Fruit fly (Drosophila melanogaster) whole organism, prepupa: ENCODE results near the gene Nup358.

Experiments used
- Blimp-1 ChIP-seq: fragments of 200-800 bp; sonication (Bioruptor generic); optimal IDR thresholded peaks from 3 replicates; lab custom pipeline; 2017; ENCODE audit warnings: missing biosample characterization, missing genetic modification characterization, mild to moderate bottlenecking, moderate library complexity, missing genetic modification reagents
- CG11762 ChIP-seq: fragments of 200-800 bp; sonication (Bioruptor generic); optimal IDR thresholded peaks from 3 replicates; lab custom pipeline; 2016; ENCODE audit warnings: missing biosample characterization, missing genetic modification characterization; ENCODE audit not compliant: insufficient read depth
- CG11902 ChIP-seq: fragments of 200-800 bp; sonication (Bioruptor generic); optimal IDR thresholded peaks from 3 replicates; lab custom pipeline; 2016; ENCODE audit warnings: missing biosample characterization, missing genetic modification characterization
- CG15336 ChIP-seq: fragments of 200-800 bp; sonication (Bioruptor generic); IDR thresholded peaks from 2 replicates; pipeline ENCODE4 v1.3.6; 2022; ENCODE audit warnings: missing biosample characterization, missing genetic modification characterization
- CG16779 ChIP-seq: fragments of 200-800 bp; sonication (Bioruptor generic); optimal IDR thresholded peaks from 3 replicates; lab custom pipeline; 2017; ENCODE audit warnings: missing biosample characterization, mild to moderate bottlenecking, missing genetic modification characterization
- CG6163 ChIP-seq: fragments of 200-800 bp; sonication (Bioruptor generic); IDR thresholded peaks from 3 replicates; pipeline ENCODE4 v1.3.6; 2022; ENCODE audit warnings: missing biosample characterization, missing genetic modification characterization
- Sox102F ChIP-seq: fragments of 200-800 bp; sonication (Bioruptor generic); optimal IDR thresholded peaks from 2 replicates; lab custom pipeline; 2016; ENCODE audit warnings: missing biosample characterization, mild to moderate bottlenecking, missing genetic modification characterization
- Sox15 ChIP-seq: fragments of 200-800 bp; sonication (Bioruptor generic); optimal IDR thresholded peaks from 3 replicates; lab custom pipeline; 2016; ENCODE audit warnings: missing biosample characterization, missing genetic modification characterization
- cyc ChIP-seq: fragments of 200-800 bp; sonication (Bioruptor generic); optimal IDR thresholded peaks from 3 replicates; lab custom pipeline; 2016; ENCODE audit warnings: missing biosample characterization, missing genetic modification characterization
- net ChIP-seq: fragments of 200-800 bp; sonication (Bioruptor generic); optimal IDR thresholded peaks from 3 replicates; lab custom pipeline; 2016; ENCODE audit warnings: missing biosample characterization, missing genetic modification characterization
- spab ChIP-seq: fragments of 200-800 bp; sonication (Bioruptor generic); optimal IDR thresholded peaks from 2 replicates; lab custom pipeline; 2017; ENCODE audit warnings: missing biosample characterization, mild to moderate bottlenecking, missing genetic modification characterization, missing genetic modification reagents

dm6 chr3R:25266751-25267150, 17.6 kb downstream of the Nup358 start:
- TF ChIP-seq Sox15 (GFP tag; lab: Kevin White, UChicago) (no peak), CG11902 (GFP tag; lab: Kevin White, UChicago) (no peak), CG15336 (GFP tag; lab: Robert Waterston, UW) (no peak), CG6163 (GFP tag; lab: Robert Waterston, UW) (no peak), spab (GFP tag; lab: Kevin White, UChicago) (no peak), cyc (GFP tag; lab: Kevin White, UChicago) (no peak), CG11762 (GFP tag; lab: Kevin White, UChicago) (no peak), net (GFP tag; lab: Kevin White, UChicago) (no peak), Sox102F (GFP tag; lab: Kevin White, UChicago) (no peak), CG16779 (no peak), Blimp-1 (no peak)
